Fruit fly (Drosophila melanogaster) whole organism, prepupa: Measurements from ENCODE around the gene CG13603.

Experiments
- CG10631 ChIP-seq: fragments of 200-800 bp; sonication (Bioruptor generic); optimal IDR thresholded peaks from 2 replicates; lab custom pipeline; 2016; ENCODE audit warnings: missing biosample characterization, missing genetic modification characterization
- CG11294 ChIP-seq: fragments of 200-800 bp; sonication (Bioruptor generic); IDR thresholded peaks from 2 replicates; pipeline ENCODE4 v1.3.6; 2022; ENCODE audit warnings: missing biosample characterization, missing genetic modification characterization
- CG11762 ChIP-seq: fragments of 200-800 bp; sonication (Bioruptor generic); optimal IDR thresholded peaks from 3 replicates; lab custom pipeline; 2016; ENCODE audit warnings: missing biosample characterization, missing genetic modification characterization; ENCODE audit not compliant: insufficient read depth
- CG11902 ChIP-seq: fragments of 200-800 bp; sonication (Bioruptor generic); optimal IDR thresholded peaks from 3 replicates; lab custom pipeline; 2016; ENCODE audit warnings: missing biosample characterization, missing genetic modification characterization
- CG15336 ChIP-seq: fragments of 200-800 bp; sonication (Bioruptor generic); IDR thresholded peaks from 2 replicates; pipeline ENCODE4 v1.3.6; 2022; ENCODE audit warnings: missing biosample characterization, missing genetic modification characterization
- CG1621 ChIP-seq: fragments of 200-800 bp; sonication (Bioruptor generic); optimal IDR thresholded peaks from 3 replicates; lab custom pipeline; 2018; ENCODE audit warnings: missing biosample characterization, mild to moderate bottlenecking, missing genetic modification characterization
- CG16779 ChIP-seq: fragments of 200-800 bp; sonication (Bioruptor generic); optimal IDR thresholded peaks from 3 replicates; lab custom pipeline; 2017; ENCODE audit warnings: missing biosample characterization, mild to moderate bottlenecking, missing genetic modification characterization
- CG3032 ChIP-seq: fragments of 200-800 bp; optimal IDR thresholded peaks from 2 replicates; lab custom pipeline; 2019; ENCODE audit warnings: missing biosample characterization, mild to moderate bottlenecking, missing genetic modification characterization, moderate library complexity
- CG31627 ChIP-seq: fragments of 200-800 bp; sonication (Bioruptor generic); optimal IDR thresholded peaks from 3 replicates; lab custom pipeline; 2016; ENCODE audit warnings: missing biosample characterization, missing genetic modification characterization
- CG32006 ChIP-seq: fragments of 200-800 bp; sonication (Bioruptor generic); optimal IDR thresholded peaks from 3 replicates; lab custom pipeline; 2017; ENCODE audit warnings: missing biosample characterization, mild to moderate bottlenecking, missing genetic modification characterization
- CG34406 ChIP-seq: fragments of 200-800 bp; sonication (Bioruptor generic); optimal IDR thresholded peaks from 3 replicates; lab custom pipeline; 2016; ENCODE audit warnings: missing biosample characterization, missing genetic modification characterization
- CG6163 ChIP-seq: fragments of 200-800 bp; sonication (Bioruptor generic); IDR thresholded peaks from 3 replicates; pipeline ENCODE4 v1.3.6; 2022; ENCODE audit warnings: missing biosample characterization, missing genetic modification characterization
- CG6276 ChIP-seq: fragments of 200-800 bp; sonication (Bioruptor generic); optimal IDR thresholded peaks from 2 replicates; lab custom pipeline; 2017; ENCODE audit warnings: missing biosample characterization, mild to moderate bottlenecking, missing genetic modification characterization
- CG6808 ChIP-seq: fragments of 200-800 bp; sonication (Bioruptor generic); optimal IDR thresholded peaks from 3 replicates; lab custom pipeline; 2017; ENCODE audit warnings: missing biosample characterization, missing genetic modification characterization, mild to moderate bottlenecking, moderate library complexity, missing genetic modification reagents
- CG6854 ChIP-seq: fragments of 200-800 bp; sonication (Bioruptor generic); optimal IDR thresholded peaks from 2 replicates; lab custom pipeline; 2017; ENCODE audit warnings: missing biosample characterization, mild to moderate bottlenecking, missing genetic modification characterization
- CG7368 ChIP-seq: fragments of 200-800 bp; sonication (Bioruptor generic); optimal IDR thresholded peaks from 3 replicates; lab custom pipeline; 2016; ENCODE audit warnings: missing biosample characterization, missing genetic modification characterization
- CG8632 ChIP-seq: fragments of 200-800 bp; sonication (Bioruptor generic); optimal IDR thresholded peaks from 3 replicates; lab custom pipeline; 2016; ENCODE audit warnings: missing biosample characterization, missing genetic modification characterization
- Eip75B ChIP-seq: fragments of 200-800 bp; sonication (Bioruptor generic); optimal IDR thresholded peaks from 3 replicates; lab custom pipeline; 2016; ENCODE audit warnings: missing biosample characterization, missing genetic modification characterization
- Eip78C ChIP-seq: fragments of 200-800 bp; sonication (Bioruptor generic); peaks from one replicate; lab custom pipeline; 2016; ENCODE audit warnings: missing biosample characterization, missing genetic modification characterization
- Eip93F ChIP-seq: fragments of 200-800 bp; sonication (Bioruptor generic); optimal IDR thresholded peaks from 2 replicates; lab custom pipeline; 2016; ENCODE audit warnings: missing biosample characterization, mild to moderate bottlenecking, missing genetic modification characterization
- Ets21C ChIP-seq: fragments of 200-800 bp; sonication (Bioruptor generic); optimal IDR thresholded peaks from 3 replicates; lab custom pipeline; 2016; ENCODE audit warnings: missing biosample characterization, missing genetic modification characterization
- Gug ChIP-seq: fragments of 200-800 bp; sonication (Bioruptor generic); IDR thresholded peaks from 2 replicates; pipeline ENCODE4 v1.3.6; 2022; ENCODE audit warnings: missing biosample characterization, missing genetic modification characterization
- Hr39 ChIP-seq: fragments of 200-800 bp; sonication (Bioruptor generic); optimal IDR thresholded peaks from 2 replicates; lab custom pipeline; 2016; ENCODE audit warnings: missing biosample characterization, missing genetic modification characterization
- OdsH ChIP-seq: fragments of 200-800 bp; sonication (Bioruptor generic); optimal IDR thresholded peaks from 3 replicates; lab custom pipeline; 2016; ENCODE audit warnings: missing biosample characterization, missing genetic modification characterization
- Smox ChIP-seq: fragments of 200-800 bp; sonication (Bioruptor generic); optimal IDR thresholded peaks from 3 replicates; lab custom pipeline; 2016; ENCODE audit warnings: missing biosample characterization, missing genetic modification characterization
- Sox102F ChIP-seq: fragments of 200-800 bp; sonication (Bioruptor generic); optimal IDR thresholded peaks from 2 replicates; lab custom pipeline; 2016; ENCODE audit warnings: missing biosample characterization, mild to moderate bottlenecking, missing genetic modification characterization
- cyc ChIP-seq: fragments of 200-800 bp; sonication (Bioruptor generic); optimal IDR thresholded peaks from 3 replicates; lab custom pipeline; 2016; ENCODE audit warnings: missing biosample characterization, missing genetic modification characterization
- dac ChIP-seq: fragments of 200-800 bp; sonication (Bioruptor generic); optimal IDR thresholded peaks from 2 replicates; lab custom pipeline; 2017; ENCODE audit warnings: missing biosample characterization, mild to moderate bottlenecking, missing genetic modification characterization
- dsx ChIP-seq: fragments of 200-800 bp; optimal IDR thresholded peaks from 3 replicates; lab custom pipeline; 2019; ENCODE audit warnings: missing biosample characterization, mild to moderate bottlenecking, missing genetic modification characterization, moderate library complexity; ENCODE audit not compliant: poor library complexity, severe bottlenecking
- eg ChIP-seq: fragments of 200-800 bp; sonication (Bioruptor generic); IDR thresholded peaks from 3 replicates; pipeline ENCODE4 v1.3.6; 2022; ENCODE audit warnings: missing biosample characterization, missing genetic modification characterization
- esn ChIP-seq: fragments of 200-800 bp; sonication (Bioruptor generic); optimal IDR thresholded peaks from 2 replicates; lab custom pipeline; 2016; ENCODE audit warnings: missing biosample characterization, mild to moderate bottlenecking, missing genetic modification characterization, moderate library complexity
- fd59A ChIP-seq: fragments of 200-800 bp; sonication (Bioruptor generic); optimal IDR thresholded peaks from 2 replicates; lab custom pipeline; 2017; ENCODE audit warnings: missing biosample characterization, mild to moderate bottlenecking, missing genetic modification characterization, missing genetic modification reagents
- fkh ChIP-seq: fragments of 200-800 bp; sonication (Bioruptor generic); optimal IDR thresholded peaks from 3 replicates; lab custom pipeline; 2017; ENCODE audit warnings: missing biosample characterization, mild to moderate bottlenecking, missing genetic modification characterization, moderate library complexity
- net ChIP-seq: fragments of 200-800 bp; sonication (Bioruptor generic); optimal IDR thresholded peaks from 3 replicates; lab custom pipeline; 2016; ENCODE audit warnings: missing biosample characterization, missing genetic modification characterization
- salr ChIP-seq, 2 experiments: fragments of 200-800 bp; sonication (Bioruptor generic); optimal IDR thresholded peaks; 3 replicates each; lab custom pipeline; 2016 to 2018; ENCODE audit warnings: missing biosample characterization in 2 of 2, missing genetic modification characterization in 2 of 2, mild to moderate bottlenecking in 1 of 2
- spab ChIP-seq: fragments of 200-800 bp; sonication (Bioruptor generic); optimal IDR thresholded peaks from 2 replicates; lab custom pipeline; 2017; ENCODE audit warnings: missing biosample characterization, mild to moderate bottlenecking, missing genetic modification characterization, missing genetic modification reagents
- ss ChIP-seq, 2 experiments: fragments of 200-800 bp; sonication (Bioruptor generic); optimal IDR thresholded peaks; 2 replicates in 1 of 2; 3 replicates in 1 of 2; lab custom pipeline; 2017 to 2018; ENCODE audit warnings: mild to moderate bottlenecking in 2 of 2, missing biosample characterization in 2 of 2, missing genetic modification characterization in 2 of 2, moderate library complexity in 1 of 2
- svp ChIP-seq: fragments of 200-800 bp; sonication (Bioruptor generic); peaks from one replicate; lab custom pipeline; 2016; ENCODE audit warnings: missing biosample characterization, missing genetic modification characterization
- topi ChIP-seq: fragments of 200-800 bp; sonication (Bioruptor generic); optimal IDR thresholded peaks from 3 replicates; lab custom pipeline; 2016; ENCODE audit warnings: missing biosample characterization, missing genetic modification characterization
- vri ChIP-seq: fragments of 200-800 bp; sonication (Bioruptor generic); optimal IDR thresholded peaks from 3 replicates; lab custom pipeline; 2016; ENCODE audit warnings: missing biosample characterization, mild to moderate bottlenecking, missing genetic modification characterization

The CG13603 gene

dm6 chr3R:23948466-23949413 lies 37.6 kb downstream of the CG13603 start (continued):
- TF ChIP-seq svp (GFP tag; lab: Kevin White, UChicago) (peak; percentile 99), cyc (GFP tag; lab: Kevin White, UChicago) (peak; percentile 92), CG31627 (peak; percentile 94), Ets21C (GFP tag; lab: Kevin White, UChicago) (peak; percentile 91), salr (GFP tag; optimal IDR thresholded peaks at IDR 0.05; lab: Kevin White, UChicago) (peak; percentile 92), CG34406 (GFP tag; lab: Kevin White, UChicago) (peak; percentile 95), CG6808 (GFP tag; lab: Kevin White, UChicago) (peak; percentile 98), CG11762 (GFP tag; lab: Kevin White, UChicago) (peak; percentile 93), Hr39 (peak; percentile 94), topi (GFP tag; lab: Kevin White, UChicago) (peak; percentile 96)

- TF ChIP-seq Sox102F (GFP tag; lab: Kevin White, UChicago) (no peak), CG6276 (GFP tag; lab: Kevin White, UChicago) (no peak), cyc (GFP tag; lab: Kevin White, UChicago) (no peak), CG8632 (GFP tag; lab: Kevin White, UChicago) (no peak), CG10631 (GFP tag; lab: Kevin White, UChicago) (no peak), Smox (GFP tag; lab: Kevin White, UChicago) (no peak), CG3032 (tag; lab: Kevin White, UChicago) (no peak), CG31627 (no peak), dac (GFP tag; lab: Kevin White, UChicago) (no peak), CG11294 (GFP tag; lab: Robert Waterston, UW) (no peak)
Measured at dm6 chr3R:23948324-23948465, 38.2 kb downstream of the CG13603 start, which contains the start of gene CG12268. CG12268 (minus strand) TSS chr3R:23948424.

dm6 chr3R:23947002-23947401 lies 39.4 kb downstream of the CG13603 start:
- TF ChIP-seq esn (GFP tag; lab: Kevin White, UChicago) (no peak), fkh (GFP tag; lab: Kevin White, UChicago) (peak; percentile 88)

dm6 chr3R:23943843-23944356 lies 42.5 kb downstream of the CG13603 start:
- no peak for TF ChIP-seq CG1621
- no peak for TF ChIP-seq Ets21C (GFP tag; lab: Kevin White, UChicago)
- TF ChIP-seq fkh (GFP tag; lab: Kevin White, UChicago) = no peak
- no peak for TF ChIP-seq spab (GFP tag; lab: Kevin White, UChicago)
- no peak for TF ChIP-seq Eip93F (GFP tag; lab: Kevin White, UChicago)
- TF ChIP-seq CG11902 = no peak
- TF ChIP-seq CG11294 (GFP tag; lab: Robert Waterston, UW) = no peak
- no peak for TF ChIP-seq OdsH (GFP tag; lab: Kevin White, UChicago)

dm6 chr3R:23942965-23943413 lies 43.4 kb downstream of the CG13603 start, which contains the start of gene Gdh:
Gdh (minus strand) TSS chr3R:23943101.
- TF ChIP-seq Eip75B (GFP tag; lab: Kevin White, UChicago) (peak; percentile 20), esn (GFP tag; lab: Kevin White, UChicago) (peak; percentile 29), CG6854 (peak; percentile 65), ss (GFP tag; optimal IDR thresholded peaks at IDR 0.05; lab: Kevin White, UChicago) (peak; percentile 30 to 40), CG1621 (peak; percentile 11), CG6163 (GFP tag; lab: Robert Waterston, UW) (peak; percentile 43; the same call in 2 of the 3 replicates), CG32006 (GFP tag; lab: Kevin White, UChicago) (no peak), net (GFP tag; lab: Kevin White, UChicago) (peak; percentile 45), CG7368 (GFP tag; lab: Kevin White, UChicago) (no peak), svp (GFP tag; lab: Kevin White, UChicago) (peak; percentile 78), eg (GFP tag; lab: Robert Waterston, UW) (peak; percentile 70; the same call in 2 of the 3 replicates), dsx (peak; percentile 15), vri (GFP tag; lab: Kevin White, UChicago) (peak; percentile 51), CG3032 (tag; lab: Kevin White, UChicago) (peak; percentile 13), Eip78C (GFP tag; lab: Kevin White, UChicago) (peak; percentile 62), Sox102F (GFP tag; lab: Kevin White, UChicago) (peak; percentile 31), CG16779 (peak; percentile 40), Gug (GFP tag; lab: Robert Waterston, UW) (no peak), dac (GFP tag; lab: Kevin White, UChicago) (no peak), fd59A (GFP tag; lab: Kevin White, UChicago) (no peak), CG15336 (peak; percentile 48; the same call in 1 of the 2 replicates), topi (GFP tag; lab: Kevin White, UChicago) (peak; percentile 28)
